Worm (Caenorhabditis elegans): Measurements from ENCODE around the gene srw-22.
A peak's percentile ranks its signal among the peaks of the same experiment; 100 is the strongest.

The srw-22 gene

ce11 chrV:15268302-15268701 is at the start of gene srw-22:
Gene srw-22 (plus strand): TSS chrV:15268602.
- TF ChIP-seq C08G9.2 (tag; optimal IDR thresholded peaks at IDR 0.05) (no peak), unc-42 (tag; optimal IDR thresholded peaks at IDR 0.05) (no peak), fax-1 (tag; optimal IDR thresholded peaks at IDR 0.05) (no peak), ztf-16 (tag; optimal IDR thresholded peaks at IDR 0.05) (no peak)

ce11 chrV:15221330-15221729 is 47.1 kb upstream of the srw-22 start, which contains the start of gene irld-25:
Gene irld-25 (plus strand): TSS chrV:15221630.
- TF ChIP-seq nfya-1 (tag; optimal IDR thresholded peaks at IDR 0.05) (no peak), ttx-3 (tag; optimal IDR thresholded peaks at IDR 0.05) (no peak), tbx-7 (tag; optimal IDR thresholded peaks at IDR 0.05) (no peak), hlh-13 (GFP tag; optimal IDR thresholded peaks at IDR 0.05) (no peak)

ce11 chrV:15223668-15224067 is 44.7 kb upstream of the srw-22 start, which contains the start of gene srw-24:
Gene srw-24 (plus strand): TSS chrV:15223968.
- TF ChIP-seq hlh-8 (tag; optimal IDR thresholded peaks at IDR 0.05) = no peak
- TF ChIP-seq rnt-1 (tag; optimal IDR thresholded peaks at IDR 0.05) = no peak
- no peak for TF ChIP-seq ama-1 (optimal IDR thresholded peaks at IDR 0.05)
- no peak for TF ChIP-seq unc-3 (GFP tag; conservative IDR thresholded peaks at IDR 0.05)
- no peak for TF ChIP-seq unc-3 (tag; optimal IDR thresholded peaks at IDR 0.05)

- no peak for TF ChIP-seq C08G9.2 (tag; optimal IDR thresholded peaks at IDR 0.05)
- no peak for TF ChIP-seq K09A11.1 (tag; optimal IDR thresholded peaks at IDR 0.05; ENCODE audit: insufficient read depth)
Measured at ce11 chrV:15225650-15226049, 42.8 kb upstream of the srw-22 start, which contains the start of gene srw-14. Gene srw-14 (plus strand): TSS chrV:15225950.

ce11 chrV:15226206-15226605 is 42.2 kb upstream of the srw-22 start:
- TF ChIP-seq elt-2 (tag; optimal IDR thresholded peaks at IDR 0.05) (peak; percentile 95), ceh-22 (tag; optimal IDR thresholded peaks at IDR 0.05) (no peak), lim-6 (tag; optimal IDR thresholded peaks at IDR 0.05) (no peak), ceh-6 (GFP tag; optimal IDR thresholded peaks at IDR 0.05) (no peak), ttx-3 (tag; optimal IDR thresholded peaks at IDR 0.05) (no peak)

- TF ChIP-seq zip-5 (tag; optimal IDR thresholded peaks at IDR 0.05) (no peak), ceh-24 (tag; optimal IDR thresholded peaks at IDR 0.05) (no peak), lim-6 (tag; optimal IDR thresholded peaks at IDR 0.05) (no peak), F13H6.1 (tag; optimal IDR thresholded peaks at IDR 0.05) (no peak), ceh-19 (GFP tag; optimal IDR thresholded peaks at IDR 0.05) (no peak), hlh-15 (tag; optimal IDR thresholded peaks at IDR 0.05) (no peak), Y22D7AL.16 (tag; optimal IDR thresholded peaks at IDR 0.05) (no peak), pha-4 (tag; optimal IDR thresholded peaks at IDR 0.05) (no peak), hlh-6 (tag; optimal IDR thresholded peaks at IDR 0.05) (no peak), fax-1 (tag; optimal IDR thresholded peaks at IDR 0.05) (no peak), ceh-2 (tag; optimal IDR thresholded peaks at IDR 0.05) (no peak), ceh-45 (GFP tag; IDR thresholded peaks at IDR 0.05) (no peak)
Measured at ce11 chrV:15230243-15230642, 38.2 kb upstream of the srw-22 start, which contains the start of gene srw-15. Gene srw-15 (plus strand): TSS chrV:15230543.

- TF ChIP-seq ama-1 (optimal IDR thresholded peaks at IDR 0.05) (no peak), fkh-6 (tag; optimal IDR thresholded peaks at IDR 0.05) (no peak), ceh-2 (tag; optimal IDR thresholded peaks at IDR 0.05) (no peak), ahr-1 (tag; optimal IDR thresholded peaks at IDR 0.05) (no peak), ttx-3 (tag; optimal IDR thresholded peaks at IDR 0.05) (no peak), gmeb-2 (tag; optimal IDR thresholded peaks at IDR 0.05) (no peak), dve-1 (tag; optimal IDR thresholded peaks at IDR 0.05) (no peak), ets-4 (tag; optimal IDR thresholded peaks at IDR 0.05) (no peak)
Measured at ce11 chrV:15232200-15232599, 36.2 kb upstream of the srw-22 start, which contains the start of gene srw-13. Gene srw-13 (plus strand): TSS chrV:15232500.

Data from whole organism, late embryonic.